Worm (Caenorhabditis elegans) whole organism, young adult: Measurements from ENCODE around the gene K08A2.2.

Experiments
- B0019.2 ChIP-seq: fragments of 200-800 bp; sonication (Bioruptor generic); conservative IDR thresholded peaks from 2 replicates; pipeline ENCODE4 v1.3.6; 2022; ENCODE audit warnings: missing genetic modification reagents, missing genetic modification characterization, missing compliant biosample characterization
- B0261.1 ChIP-seq: sonication (generic microtip); optimal IDR thresholded peaks from 2 replicates; lab custom pipeline; 2016; ENCODE audit warnings: mild to moderate bottlenecking, missing genetic modification characterization, moderate library complexity, missing compliant biosample characterization
- F57A8.1 ChIP-seq: fragments of 200-800 bp; sonication (Bioruptor generic); optimal IDR thresholded peaks from 2 replicates; lab custom pipeline; 2018; ENCODE audit warnings: mild to moderate bottlenecking, missing genetic modification characterization, moderate library complexity, missing compliant biosample characterization
- Y53G8AR.9 ChIP-seq: fragments of 200-800 bp; sonication (Bioruptor generic); conservative IDR thresholded peaks from 2 replicates; pipeline ENCODE4 v1.3.6; 2022; ENCODE audit warnings: missing genetic modification reagents, missing genetic modification characterization, missing compliant biosample characterization
- Y95B8A.8 ChIP-seq: fragments of 200-800 bp; sonication (Bioruptor generic); IDR thresholded peaks from 2 replicates; pipeline ENCODE4 v1.3.6; 2022; ENCODE audit warnings: missing genetic modification reagents, missing genetic modification characterization, missing compliant biosample characterization
- attf-3 ChIP-seq: fragments of 200-800 bp; sonication (Bioruptor generic); conservative IDR thresholded peaks from 2 replicates; pipeline ENCODE4 v1.3.6; 2022; ENCODE audit warnings: missing genetic modification reagents, missing genetic modification characterization, missing compliant biosample characterization
- attf-5 ChIP-seq: fragments of 200-800 bp; sonication (Bioruptor generic); optimal IDR thresholded peaks from 2 replicates; lab custom pipeline; 2018; ENCODE audit warnings: mild to moderate bottlenecking, missing genetic modification characterization, missing compliant biosample characterization
- cebp-1 ChIP-seq, 2 experiments: fragments of 200-800 bp in 1 of 2; sonication (Bioruptor generic) in 1 of 2; sonication (generic microtip) in 1 of 2; IDR thresholded peaks in 1 of 2; optimal IDR thresholded peaks in 1 of 2; 2 replicates each; pipeline versions ENCODE4 v1.3.6 to Lab custom; 2017 to 2022; ENCODE audit warnings: missing compliant biosample characterization in 2 of 2, missing genetic modification characterization in 2 of 2, mild to moderate bottlenecking in 1 of 2, missing genetic modification reagents in 1 of 2, moderate library complexity in 1 of 2
- ceh-100 ChIP-seq: fragments of 200-800 bp; sonication (Bioruptor generic); IDR thresholded peaks from 2 replicates; pipeline ENCODE4 v1.3.6; 2022; ENCODE audit warnings: missing genetic modification reagents, missing genetic modification characterization, missing compliant biosample characterization
- ceh-58 ChIP-seq: fragments of 200-800 bp; sonication (Bioruptor generic); IDR thresholded peaks from 2 replicates; pipeline ENCODE4 v1.3.6; 2022; ENCODE audit warnings: missing genetic modification characterization, missing compliant biosample characterization
- chd-7 ChIP-seq: sonication (generic microtip); optimal IDR thresholded peaks from 2 replicates; lab custom pipeline; 2016; ENCODE audit warnings: mild to moderate bottlenecking, missing genetic modification characterization, moderate library complexity, missing compliant biosample characterization
- dpl-1 ChIP-seq: fragments of 150-350 bp; optimal IDR thresholded peaks from 2 replicates; lab custom pipeline; 2014; ENCODE audit warnings: missing biosample characterization, missing genetic modification reagents, missing genetic modification characterization
- egrh-3 ChIP-seq: fragments of 200-800 bp; sonication (Bioruptor generic); IDR thresholded peaks from 2 replicates; pipeline ENCODE4 v1.3.6; 2022; ENCODE audit warnings: missing genetic modification reagents, missing genetic modification characterization, missing compliant biosample characterization
- gei-17 ChIP-seq: fragments of 200-800 bp; sonication (Bioruptor generic); optimal IDR thresholded peaks from 2 replicates; lab custom pipeline; 2018; ENCODE audit warnings: mild to moderate bottlenecking, missing genetic modification characterization, missing compliant biosample characterization
- him-1 ChIP-seq: sonication (generic microtip); optimal IDR thresholded peaks from 2 replicates; lab custom pipeline; 2016; ENCODE audit warnings: missing genotype, missing genetic modification reagents, missing genetic modification characterization, missing compliant biosample characterization
- hlh-26 ChIP-seq: fragments of 200-800 bp; sonication (Bioruptor generic); conservative IDR thresholded peaks from 2 replicates; pipeline ENCODE4 v1.3.6; 2022; ENCODE audit warnings: missing genetic modification reagents, missing genetic modification characterization, missing compliant biosample characterization
- hmg-1.2 ChIP-seq: fragments of 200-800 bp; sonication (Bioruptor generic); IDR thresholded peaks from 2 replicates; pipeline ENCODE4 v1.3.6; 2022; ENCODE audit warnings: missing genetic modification reagents, missing genetic modification characterization, missing compliant biosample characterization
- hsf-1 ChIP-seq: fragments of 200-800 bp; sonication (Bioruptor generic); IDR thresholded peaks from 2 replicates; pipeline ENCODE4 v1.3.6; 2022; ENCODE audit warnings: missing genetic modification reagents, missing genetic modification characterization, missing compliant biosample characterization
- lag-1 ChIP-seq: fragments of 200-800 bp; sonication (Bioruptor generic); IDR thresholded peaks from 2 replicates; pipeline ENCODE4 v1.3.6; 2022; ENCODE audit warnings: missing genetic modification reagents, missing genetic modification characterization, missing compliant biosample characterization
- lin-54 ChIP-seq: fragments of 200-800 bp; sonication (Bioruptor generic); optimal IDR thresholded peaks from 2 replicates; lab custom pipeline; 2018; ENCODE audit warnings: mild to moderate bottlenecking, missing genetic modification characterization, missing compliant biosample characterization
- mcd-1 ChIP-seq: fragments of 200-800 bp; sonication (Bioruptor generic); IDR thresholded peaks from 2 replicates; pipeline ENCODE4 v1.3.6; 2022; ENCODE audit warnings: missing genetic modification reagents, missing genetic modification characterization, missing compliant biosample characterization
- mxl-1 ChIP-seq: sonication (generic microtip); optimal IDR thresholded peaks from 2 replicates; lab custom pipeline; 2016; ENCODE audit warnings: missing genetic modification characterization, missing compliant biosample characterization
- nfya-2 ChIP-seq: fragments of 200-800 bp; sonication (Bioruptor generic); IDR thresholded peaks from 2 replicates; pipeline ENCODE4 v1.3.6; 2022; ENCODE audit warnings: missing genetic modification reagents, missing genetic modification characterization, missing compliant biosample characterization
- rec-8 ChIP-seq, 2 experiments: sonication (generic microtip); optimal IDR thresholded peaks; 2 replicates each; lab custom pipeline; 2016; ENCODE audit warnings: mild to moderate bottlenecking in 2 of 2, missing genetic modification characterization in 2 of 2, missing genetic modification reagents in 2 of 2, missing genotype in 2 of 2, missing biosample characterization in 1 of 2, missing compliant biosample characterization in 1 of 2, moderate library complexity in 1 of 2
- repo-1 ChIP-seq: sonication (generic microtip); optimal IDR thresholded peaks from 2 replicates; lab custom pipeline; 2017; ENCODE audit warnings: mild to moderate bottlenecking, missing genetic modification characterization, missing compliant biosample characterization
- snpc-3.4 ChIP-seq: sonication (generic microtip); optimal IDR thresholded peaks from 2 replicates; lab custom pipeline; 2017; ENCODE audit warnings: missing genetic modification characterization, mild to moderate bottlenecking, missing compliant biosample characterization, antibody characterized with exemption, moderate library complexity, missing genotype, missing genetic modification reagents
- tbp1 ChIP-seq: fragments of 200-800 bp; sonication (Bioruptor generic); optimal IDR thresholded peaks from 2 replicates; lab custom pipeline; 2018; ENCODE audit warnings: mild to moderate bottlenecking, missing genetic modification characterization, missing compliant biosample characterization
- tlf-1 ChIP-seq: fragments of 200-800 bp; sonication (Bioruptor generic); optimal IDR thresholded peaks from 2 replicates; lab custom pipeline; 2018; ENCODE audit warnings: mild to moderate bottlenecking, missing genetic modification characterization, missing compliant biosample characterization
- unc-62 ChIP-seq: fragments of 150-350 bp; optimal IDR thresholded peaks from 2 replicates; lab custom pipeline; 2014; ENCODE audit warnings: missing biosample characterization, missing genetic modification reagents, missing genetic modification characterization
- zfh-2 ChIP-seq: fragments of 200-800 bp; sonication (Bioruptor generic); conservative IDR thresholded peaks from 2 replicates; pipeline ENCODE4 v1.3.6; 2022; ENCODE audit warnings: missing genetic modification reagents, missing genetic modification characterization, missing compliant biosample characterization
- ztf-25 ChIP-seq: fragments of 200-800 bp; sonication (Bioruptor generic); IDR thresholded peaks from 2 replicates; pipeline ENCODE4 v1.3.6; 2022; ENCODE audit warnings: missing genetic modification reagents, missing genetic modification characterization, missing compliant biosample characterization
- ztf-28 ChIP-seq: fragments of 200-800 bp; sonication (Bioruptor generic); IDR thresholded peaks from 2 replicates; pipeline ENCODE4 v1.3.6; 2022; ENCODE audit warnings: missing genetic modification reagents, missing genetic modification characterization, missing compliant biosample characterization
- ztf-3 ChIP-seq: fragments of 200-800 bp; sonication (Bioruptor generic); optimal IDR thresholded peaks from 2 replicates; lab custom pipeline; 2018; ENCODE audit warnings: mild to moderate bottlenecking, missing genetic modification characterization, missing compliant biosample characterization

Gene K08A2.2

ce11 chrII:2958308-2958707 is 33.1 kb upstream of the K08A2.2 start, which contains the start of gene srw-60:
Gene srw-60 (plus strand): TSS chrII:2958608.
- TF ChIP-seq tbp1 (GFP tag; lab: Kevin White, UChicago) = no peak
- TF ChIP-seq ceh-58 (GFP tag; lab: Robert Waterston, UW) = 0 out of 2 replicates have a peak, but pooled peaks have one; percentile 23

DNA sequence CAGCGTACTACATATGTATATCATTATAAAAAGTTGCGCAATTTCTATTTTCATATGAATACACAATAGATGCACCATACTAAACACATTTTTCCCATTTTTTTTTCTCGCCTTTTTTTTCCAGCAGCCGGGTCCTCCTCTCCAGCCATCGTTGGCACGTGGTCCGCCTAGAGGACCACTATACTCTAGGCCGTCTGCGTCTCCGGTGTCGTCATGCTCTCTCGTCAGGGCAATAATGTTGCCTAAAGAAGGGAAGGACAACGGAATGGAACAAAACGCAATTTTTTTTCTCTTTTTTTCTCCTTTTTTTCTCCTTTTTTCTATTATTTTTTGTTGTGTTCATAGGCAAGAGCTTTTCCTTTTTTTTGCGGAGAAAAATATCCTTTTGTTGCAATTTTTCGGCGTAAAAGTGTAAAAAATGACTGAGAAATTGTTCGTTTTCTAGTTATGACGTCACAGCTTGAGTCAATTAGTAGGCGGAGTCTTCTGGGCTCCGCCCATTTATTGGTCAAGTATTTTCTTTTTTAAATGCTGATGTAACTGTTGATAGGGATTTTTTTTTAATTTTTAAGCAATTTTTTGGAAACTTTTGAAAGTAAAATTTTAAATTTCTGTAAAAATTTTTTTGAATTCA is 28.8 kb upstream of the K08A2.2 start:
- 0 out of 2 replicates have a peak, but pooled peaks have one; percentile 8 for TF ChIP-seq mcd-1 (GFP tag; lab: Robert Waterston, UW)
- TF ChIP-seq zfh-2 (GFP tag; lab: Robert Waterston, UW) = peak; percentile 76
- no peak for TF ChIP-seq ztf-25 (GFP tag; lab: Robert Waterston, UW)
- TF ChIP-seq repo-1 (tag; lab: Kevin White, UChicago) = no peak
- peak; percentile 40; the same call in 1 of the 2 replicates for TF ChIP-seq hmg-1.2
- TF ChIP-seq, all 124 proteins: peak for 3

ce11 chrII:2963619-2964018 is 27.8 kb upstream of the K08A2.2 start:
- TF ChIP-seq Y95B8A.8 (GFP tag; lab: Robert Waterston, UW) (no peak), zfh-2 (GFP tag; lab: Robert Waterston, UW) (0 out of 2 replicates have a peak, but pooled peaks have one; percentile 15)

DNA sequence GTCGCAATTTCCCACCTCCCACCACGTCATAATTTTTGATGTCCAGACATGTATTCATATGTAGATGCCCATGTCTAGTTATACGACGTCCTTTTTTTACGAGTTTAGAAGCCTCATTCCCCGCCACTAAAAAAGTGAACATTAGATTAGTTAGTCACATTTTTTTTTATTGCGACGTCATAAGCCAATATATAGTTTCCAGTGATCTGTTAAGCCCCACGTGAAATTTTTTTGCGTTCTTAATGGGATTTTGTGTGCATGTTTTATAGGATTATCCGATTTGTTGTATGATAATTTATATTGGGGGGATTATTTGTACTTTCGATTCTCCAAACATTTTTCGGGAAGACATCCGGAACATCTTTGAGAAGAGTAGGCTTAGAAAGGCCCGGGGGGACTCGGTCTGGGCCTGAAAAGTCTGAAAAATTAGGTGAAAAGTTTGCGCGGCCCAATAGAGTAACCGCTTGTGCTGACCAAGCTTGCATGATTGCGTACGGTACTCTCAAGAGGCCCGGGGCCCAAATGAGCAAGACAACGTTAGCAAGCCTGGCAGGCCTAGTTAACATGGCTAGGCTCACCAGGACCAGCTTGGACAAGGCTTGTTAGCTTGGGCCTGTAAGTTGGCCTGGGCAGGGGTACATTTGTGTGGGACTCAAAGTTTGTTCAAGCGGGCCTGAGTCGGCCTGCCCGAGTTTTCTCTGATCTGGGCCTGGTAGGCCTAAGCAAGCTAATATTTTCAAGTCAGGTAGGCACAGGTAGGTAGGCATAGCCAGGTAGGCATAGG is 26.0 kb upstream of the K08A2.2 start:
- TF ChIP-seq zfh-2 (GFP tag; lab: Robert Waterston, UW) (peak; percentile 50; the same call in 1 of the 2 replicates), chd-7 (no peak)

DNA sequence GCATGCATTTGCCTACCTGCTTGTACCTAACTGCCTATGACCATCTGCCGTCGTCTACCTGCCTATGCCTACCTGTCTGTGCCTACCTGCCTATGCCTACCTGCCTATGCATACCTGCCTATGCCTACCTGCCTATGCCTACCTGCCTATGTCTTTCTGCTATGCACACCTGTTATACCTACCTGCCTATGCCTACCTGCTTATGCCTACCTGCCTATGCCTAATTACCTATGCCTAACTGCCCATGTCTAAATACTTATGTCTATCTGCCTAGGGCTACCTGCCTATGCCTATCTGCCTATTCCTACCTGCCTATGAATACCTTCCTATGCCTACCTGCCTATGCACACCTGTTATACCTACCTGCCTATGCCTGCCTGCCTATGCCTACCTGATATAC is 25.1 kb upstream of the K08A2.2 start:
- TF ChIP-seq lin-54 (GFP tag; lab: Kevin White, UChicago) (no peak), rec-8 (tag; optimal IDR thresholded peaks at IDR 0.05; lab: Kevin White, UChicago) (no peak), ztf-28 (GFP tag; lab: Robert Waterston, UW) (0 out of 2 replicates have a peak, but pooled peaks have one; percentile 26), unc-62 (GFP tag; lab: Kevin White, UChicago) (no peak), hsf-1 (GFP tag; lab: Robert Waterston, UW) (0 out of 2 replicates have a peak, but pooled peaks have one; percentile 28)

DNA sequence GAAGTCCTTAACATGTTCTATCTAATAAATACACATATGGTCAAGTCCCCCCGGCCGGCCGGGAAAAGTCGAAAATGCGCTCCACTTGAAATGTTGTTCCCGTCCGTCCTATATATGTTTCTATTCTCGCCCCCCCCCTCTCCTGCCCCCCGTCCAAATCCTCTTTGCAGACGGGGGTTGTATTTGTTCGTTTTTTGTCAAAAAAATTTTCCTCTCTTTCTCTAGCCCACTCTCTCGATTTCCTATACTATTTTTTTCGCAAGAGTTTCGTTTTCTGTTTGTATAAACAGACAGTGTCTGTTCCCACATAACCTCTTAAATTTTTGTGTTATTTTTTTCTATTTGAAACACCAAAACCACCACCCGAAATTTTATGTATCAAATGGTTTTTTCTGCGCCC is 24.3 kb upstream of the K08A2.2 start:
- TF ChIP-seq hmg-1.2 (peak; percentile 94), F57A8.1 (no peak)

DNA sequence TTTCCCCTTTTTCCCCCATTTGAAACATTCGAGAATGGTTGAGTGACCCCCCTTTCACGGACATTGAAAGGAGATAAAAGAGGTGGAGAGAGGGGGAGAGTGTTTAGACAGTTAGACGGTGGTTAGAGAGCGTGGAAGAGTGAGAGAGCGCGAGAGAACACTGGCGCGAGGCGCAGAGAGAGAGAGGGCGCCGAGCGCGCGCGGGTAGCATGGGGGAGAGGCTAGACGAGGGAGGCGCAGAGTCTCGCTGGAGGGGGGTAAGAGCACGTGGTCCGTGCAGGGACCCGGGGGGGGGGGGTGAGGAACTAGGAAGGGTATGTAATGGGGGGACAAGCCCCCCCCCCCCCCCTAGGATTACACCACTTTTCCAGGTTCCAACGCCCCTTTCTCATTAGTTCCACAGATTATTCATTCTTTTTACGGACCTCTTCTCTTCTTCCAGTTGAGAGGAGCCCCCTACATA is 17.4 kb upstream of the K08A2.2 start:
- TF ChIP-seq tlf-1 (peak; percentile 75), mxl-1 (tag; lab: Kevin White, UChicago) (no peak), egrh-3 (GFP tag; lab: Robert Waterston, UW) (peak; percentile 100), nfya-2 (GFP tag; lab: Robert Waterston, UW) (no peak), cebp-1 (GFP tag; IDR thresholded peaks at IDR 0.05; lab: Robert Waterston, UW) (peak; percentile 64; the same call in 1 of the 2 replicates), cebp-1 (tag; optimal IDR thresholded peaks at IDR 0.05; lab: Kevin White, UChicago) (peak; percentile 92), B0019.2 (GFP tag; lab: Robert Waterston, UW) (no peak), B0261.1 (tag; lab: Kevin White, UChicago) (peak; percentile 24), ceh-100 (GFP tag; lab: Robert Waterston, UW) (peak; percentile 86), hlh-26 (GFP tag; lab: Robert Waterston, UW) (no peak), lag-1 (GFP tag; lab: Robert Waterston, UW) (peak; percentile 87), zfh-2 (GFP tag; lab: Robert Waterston, UW) (peak; percentile 100), gei-17 (GFP tag; lab: Kevin White, UChicago) (peak; percentile 85), unc-62 (GFP tag; lab: Kevin White, UChicago) (no peak), Y53G8AR.9 (peak; percentile 85), attf-5 (peak; percentile 74), ztf-3 (peak; percentile 88), attf-3 (GFP tag; lab: Robert Waterston, UW) (0 out of 2 replicates have a peak, but pooled peaks have one; percentile 30), dpl-1 (peak; percentile 1), snpc-3.4 (tag; lab: Kevin White, UChicago) (no peak), him-1 (tag; lab: Kevin White, UChicago) (no peak)
